Fruit fly (Drosophila melanogaster): Measurements from ENCODE around the gene Sf3b5.

The Sf3b5 gene

dm6 chr3R:9055119-9056105, 40.3 kb upstream of the Sf3b5 start (continued):
- TF ChIP-seq CG5953 (GFP tag; IDR thresholded peaks at IDR 0.05) (no peak), disco-r (GFP tag; optimal IDR thresholded peaks at IDR 0.05) (peak; percentile 67), CG4854 (GFP tag; optimal IDR thresholded peaks at IDR 0.05) (peak; percentile 86), psq (GFP tag; optimal IDR thresholded peaks at IDR 0.05) (peak; percentile 35), nau (GFP tag; optimal IDR thresholded peaks at IDR 0.05) (peak; percentile 85), CG16863 (GFP tag; optimal IDR thresholded peaks at IDR 0.05) (peak; percentile 50), Lim3 (GFP tag; IDR thresholded peaks at IDR 0.05) (no peak), CG18764 (GFP tag; optimal IDR thresholded peaks at IDR 0.05) (peak; percentile 76), peb (GFP tag; IDR thresholded peaks at IDR 0.05) (no peak), esg (GFP tag; conservative IDR thresholded peaks at IDR 0.05) (no peak), D (optimal IDR thresholded peaks at IDR 0.05) (no peak), D (GFP tag; optimal IDR thresholded peaks at IDR 0.05) (peak; percentile 89), bab2 (GFP tag; optimal IDR thresholded peaks at IDR 0.05) (peak; percentile 85), CG4360 (GFP tag; IDR thresholded peaks at IDR 0.05) (no peak), lov (optimal IDR thresholded peaks at IDR 0.05) (no peak), lov (GFP tag; IDR thresholded peaks at IDR 0.05) (no peak), CG16813 (GFP tag; IDR thresholded peaks at IDR 0.05; ENCODE audit: partially characterized antibody) (no peak), sqz (GFP tag; optimal IDR thresholded peaks at IDR 0.05) (peak; percentile 91), CG10462 (GFP tag; optimal IDR thresholded peaks at IDR 0.05) (peak; percentile 64), crp (GFP tag; optimal IDR thresholded peaks at IDR 0.05) (peak in 1 of 2 experiments; percentile 47), CG15073 (GFP tag; optimal IDR thresholded peaks at IDR 0.05) (peak; percentile 47), pan (optimal IDR thresholded peaks at IDR 0.05) (no peak), pan (GFP tag; optimal IDR thresholded peaks at IDR 0.05 in 1 of 2, IDR thresholded peaks at IDR 0.05 in 1 of 2) (no peak), BtbVII (GFP tag; optimal IDR thresholded peaks at IDR 0.05) (peak; percentile 96), HmgZ (tag; optimal IDR thresholded peaks at IDR 0.05) (peak; percentile 95), CG1647 (GFP tag; optimal IDR thresholded peaks at IDR 0.05) (peak; percentile 31), fd102C (GFP tag; optimal IDR thresholded peaks at IDR 0.05) (no peak), CG12071 (GFP tag; optimal IDR thresholded peaks at IDR 0.05) (peak; percentile 91), CG18599 (GFP tag; optimal IDR thresholded peaks at IDR 0.05) (peak; percentile 96), CG6254 (GFP tag; optimal IDR thresholded peaks at IDR 0.05) (peak; percentile 87), CG6272 (GFP tag; IDR thresholded peaks at IDR 0.05) (peak; percentile 81), CG14710 (tag; optimal IDR thresholded peaks at IDR 0.05) (peak; percentile 91), Trl (optimal IDR thresholded peaks at IDR 0.05) (peak in 1 of 2 experiments; percentile 5), Trl (GFP tag; optimal IDR thresholded peaks at IDR 0.05) (peak; percentile 58), CG4328 (GFP tag; optimal IDR thresholded peaks at IDR 0.05) (peak; percentile 86), CG18011 (GFP tag; optimal IDR thresholded peaks at IDR 0.05) (peak; percentile 79), CG17568 (GFP tag; optimal IDR thresholded peaks at IDR 0.05) (peak; percentile 89), CG7928 (GFP tag; optimal IDR thresholded peaks at IDR 0.05) (peak; percentile 63), toy (GFP tag; IDR thresholded peaks at IDR 0.05) (no peak), Gug (GFP tag; IDR thresholded peaks at IDR 0.05) (peak; percentile 77), YL-1 (GFP tag; optimal IDR thresholded peaks at IDR 0.05) (peak; percentile 47), CG13894 (tag; optimal IDR thresholded peaks at IDR 0.05) (peak; percentile 91), kah (GFP tag; optimal IDR thresholded peaks at IDR 0.05) (peak; percentile 89), exex (tag; optimal IDR thresholded peaks at IDR 0.05) (peak; percentile 82), D19B (GFP tag; optimal IDR thresholded peaks at IDR 0.05) (peak; percentile 95), MESR4 (GFP tag; optimal IDR thresholded peaks at IDR 0.05) (peak; percentile 3), NC2β (GFP tag; optimal IDR thresholded peaks at IDR 0.05) (peak; percentile 68), Drgx (GFP tag; IDR thresholded peaks at IDR 0.05) (no peak), kay (GFP tag; optimal IDR thresholded peaks at IDR 0.05) (peak; percentile 56)

Measured in whole organism, embryonic.